Worm (Caenorhabditis elegans) whole organism, late embryonic: ENCODE measurements around the gene C44B12.9.

ENCODE experiments used
- C38D4.7 ChIP-seq: fragments of 200-800 bp; sonication (Bioruptor generic); optimal IDR thresholded peaks from 2 replicates; lab custom pipeline; 2018; ENCODE audit warnings: mild to moderate bottlenecking, missing genetic modification characterization, moderate library complexity, missing compliant biosample characterization
- K09A11.1 ChIP-seq: sonication (generic microtip); optimal IDR thresholded peaks from 2 replicates; lab custom pipeline; 2017; ENCODE audit warnings: antibody characterized with exemption, mild to moderate bottlenecking, missing genetic modification characterization, missing compliant biosample characterization; ENCODE audit not compliant: insufficient read depth
- ceh-30 ChIP-seq: fragments of 150-350 bp; optimal IDR thresholded peaks from 2 replicates; lab custom pipeline; 2014; ENCODE audit warnings: missing biosample characterization, missing genetic modification characterization
- fkh-10 ChIP-seq: fragments of 150-350 bp; optimal IDR thresholded peaks from 2 replicates; lab custom pipeline; 2014; ENCODE audit warnings: missing biosample characterization, missing genetic modification reagents, missing genetic modification characterization
- gmeb-2 ChIP-seq: sonication (generic microtip); optimal IDR thresholded peaks from 2 replicates; lab custom pipeline; 2016; ENCODE audit warnings: missing genetic modification characterization, inconsistent platforms, missing compliant biosample characterization
- nfya-1 ChIP-seq: sonication (generic microtip); optimal IDR thresholded peaks from 2 replicates; lab custom pipeline; 2017; ENCODE audit warnings: missing genetic modification characterization, mild to moderate bottlenecking, missing compliant biosample characterization, antibody characterized with exemption, moderate library complexity
- pha-4 ChIP-seq: fragments of 150-350 bp; optimal IDR thresholded peaks from 2 replicates; lab custom pipeline; 2018; ENCODE audit warnings: missing biosample characterization, missing genetic modification reagents, missing genetic modification characterization
- pros-1 ChIP-seq: fragments of 150-350 bp; optimal IDR thresholded peaks from 2 replicates; lab custom pipeline; 2014; ENCODE audit warnings: missing biosample characterization, missing genetic modification reagents, missing genetic modification characterization
- sox-4 ChIP-seq: sonication (generic microtip); optimal IDR thresholded peaks from 2 replicates; lab custom pipeline; 2017; ENCODE audit warnings: mild to moderate bottlenecking, missing genetic modification characterization, inconsistent platforms, missing compliant biosample characterization
- tbx-2 ChIP-seq: sonication (generic microtip); optimal IDR thresholded peaks from 2 replicates; lab custom pipeline; 2016; ENCODE audit warnings: missing genetic modification characterization, missing compliant biosample characterization
- unc-55 ChIP-seq: sonication (generic microtip); optimal IDR thresholded peaks from 2 replicates; lab custom pipeline; 2017; ENCODE audit warnings: missing biosample characterization, missing genetic modification reagents, missing genetic modification characterization
- unc-86 ChIP-seq: sonication (generic microtip); optimal IDR thresholded peaks from 2 replicates; lab custom pipeline; 2016; ENCODE audit warnings: missing genetic modification characterization, missing compliant biosample characterization
- zip-5 ChIP-seq: sonication (generic microtip); optimal IDR thresholded peaks from 2 replicates; lab custom pipeline; 2016; ENCODE audit warnings: missing genetic modification characterization, missing compliant biosample characterization

DNA sequence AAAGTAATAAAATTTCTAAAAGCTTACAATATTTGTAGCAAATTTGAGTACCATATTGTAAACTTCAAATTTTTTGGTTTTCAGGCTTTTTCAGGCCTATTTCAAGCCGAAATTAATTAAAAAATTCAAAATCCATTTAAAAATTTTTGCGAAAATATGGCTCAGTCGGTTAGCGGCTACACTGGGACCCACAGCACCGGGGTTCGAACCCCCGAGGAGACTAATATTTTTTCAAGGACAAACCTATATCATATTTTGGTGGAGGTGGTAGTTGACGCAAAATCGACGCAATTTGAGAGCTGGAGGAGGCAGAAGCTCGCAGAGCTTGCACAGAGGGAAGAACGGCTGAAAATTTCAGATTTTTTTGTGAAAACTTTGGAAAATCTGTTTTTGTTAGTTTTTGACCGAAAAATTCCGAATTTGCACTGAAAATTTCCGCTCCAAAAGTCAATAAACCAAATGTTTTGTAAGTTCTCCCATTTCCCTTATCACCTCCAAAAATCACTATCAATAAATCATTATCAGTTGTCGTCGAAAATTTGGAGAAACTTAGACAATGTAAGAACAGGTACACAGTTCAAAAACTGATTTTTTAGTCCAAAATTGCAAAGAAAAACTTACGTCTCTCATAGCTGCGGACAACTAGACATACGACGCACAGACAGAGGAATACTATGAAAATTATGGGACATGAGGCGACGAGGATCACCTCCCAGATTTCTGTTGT lies 44.2 kb upstream of the C44B12.9 start:
- TF ChIP-seq tbx-2 (tag; lab: Kevin White, UChicago) (no peak), C38D4.7 (no peak), unc-55 (GFP tag; lab: Kevin White, UChicago) (no peak), sox-4 (tag; lab: Kevin White, UChicago) (no peak), pha-4 (tag; lab: Kevin White, UChicago) (no peak), fkh-10 (no peak), ceh-30 (tag; lab: Kevin White, UChicago) (no peak), pros-1 (tag; lab: Kevin White, UChicago) (no peak), nfya-1 (tag; lab: Kevin White, UChicago) (no peak), K09A11.1 (tag; lab: Kevin White, UChicago) (no peak), unc-86 (tag; lab: Kevin White, UChicago) (no peak), gmeb-2 (no peak), zip-5 (no peak)
